Worm (Caenorhabditis elegans) whole organism, L2 larva: ENCODE measurements around the gene hdl-1.
A peak's percentile ranks its signal among the peaks of the same experiment; 100 is the strongest.

Experiments
- C34F6.9 ChIP-seq: fragments of 150-350 bp; optimal IDR thresholded peaks from 2 replicates; lab custom pipeline; 2014; ENCODE audit warnings: missing biosample characterization, missing genetic modification characterization
- F13H6.1 ChIP-seq: sonication (generic microtip); optimal IDR thresholded peaks from 2 replicates; lab custom pipeline; 2016; ENCODE audit warnings: missing genetic modification characterization, missing compliant biosample characterization
- R02D3.7 ChIP-seq: fragments of 150-350 bp; optimal IDR thresholded peaks from 2 replicates; lab custom pipeline; 2014; ENCODE audit warnings: missing biosample characterization, missing genetic modification characterization
- Y55F3AM.14 ChIP-seq: fragments of 200-800 bp; sonication (Bioruptor generic); optimal IDR thresholded peaks from 2 replicates; lab custom pipeline; 2018; ENCODE audit warnings: mild to moderate bottlenecking, missing genetic modification characterization, missing compliant biosample characterization
- ZK546.5 ChIP-seq: sonication (generic microtip); optimal IDR thresholded peaks from 2 replicates; lab custom pipeline; 2017; ENCODE audit warnings: missing biosample characterization, missing genetic modification characterization
- alr-1 ChIP-seq: fragments of 150-350 bp; optimal IDR thresholded peaks from 2 replicates; lab custom pipeline; 2014; ENCODE audit warnings: missing biosample characterization, missing genetic modification characterization
- aly-2 ChIP-seq: fragments of 150-350 bp; optimal IDR thresholded peaks from 2 replicates; lab custom pipeline; 2014; ENCODE audit warnings: missing biosample characterization, missing genetic modification characterization
- ama-1 ChIP-seq: fragments of 150-350 bp; optimal IDR thresholded peaks from 2 replicates; lab custom pipeline; 2018; ENCODE audit warnings: inconsistent platforms
- blmp-1 ChIP-seq: sonication (generic microtip); optimal IDR thresholded peaks from 2 replicates; lab custom pipeline; 2017; ENCODE audit warnings: missing genetic modification characterization, mild to moderate bottlenecking, missing compliant biosample characterization, antibody characterized with exemption, moderate library complexity; ENCODE audit not compliant: insufficient read depth
- ceh-16 ChIP-seq: fragments of 150-350 bp; optimal IDR thresholded peaks from 2 replicates; lab custom pipeline; 2014; ENCODE audit warnings: missing biosample characterization, missing genetic modification characterization
- ceh-82 ChIP-seq: fragments of 150-350 bp; optimal IDR thresholded peaks from 2 replicates; lab custom pipeline; 2014; ENCODE audit warnings: missing biosample characterization, missing genetic modification characterization
- crh-2 ChIP-seq: sonication (generic microtip); optimal IDR thresholded peaks from 2 replicates; lab custom pipeline; 2017; ENCODE audit warnings: missing biosample characterization, missing genetic modification characterization
- dmd-4 ChIP-seq: sonication (generic microtip); optimal IDR thresholded peaks from 2 replicates; lab custom pipeline; 2017; ENCODE audit warnings: missing biosample characterization, missing genetic modification characterization
- egl-27 ChIP-seq: sonication (generic microtip); optimal IDR thresholded peaks from 3 replicates; lab custom pipeline; 2017; ENCODE audit warnings: missing biosample characterization, missing genetic modification reagents, missing genetic modification characterization
- elt-1 ChIP-seq: fragments of 150-350 bp; optimal IDR thresholded peaks from 2 replicates; lab custom pipeline; 2014; ENCODE audit warnings: missing biosample characterization, missing genetic modification characterization
- elt-3 ChIP-seq: sonication (generic microtip); optimal IDR thresholded peaks from 2 replicates; lab custom pipeline; 2017; ENCODE audit warnings: missing biosample characterization, missing genetic modification characterization
- fos-1 ChIP-seq: fragments of 150-350 bp; optimal IDR thresholded peaks from 2 replicates; lab custom pipeline; 2014; ENCODE audit warnings: missing biosample characterization, missing genetic modification characterization
- gmeb-1 ChIP-seq: fragments of 150-350 bp; optimal IDR thresholded peaks from 2 replicates; lab custom pipeline; 2014; ENCODE audit warnings: missing biosample characterization, missing genetic modification characterization
- lin-11 ChIP-seq: fragments of 150-350 bp; sonication (generic microtip); optimal IDR thresholded peaks from 2 replicates; lab custom pipeline; 2014; ENCODE audit warnings: missing biosample characterization, missing genetic modification characterization, inconsistent platforms, mixed read lengths
- lin-13 ChIP-seq: fragments of 150-350 bp; optimal IDR thresholded peaks from 2 replicates; lab custom pipeline; 2014; ENCODE audit warnings: missing biosample characterization, missing genetic modification reagents, missing genetic modification characterization
- lin-39 ChIP-seq: fragments of 150-350 bp; optimal IDR thresholded peaks from 2 replicates; lab custom pipeline; 2014; ENCODE audit warnings: missing biosample characterization, missing genetic modification reagents, missing genetic modification characterization
- lsy-2 ChIP-seq, 2 experiments: fragments of 150-350 bp in 1 of 2; sonication (generic microtip) in 1 of 2; optimal IDR thresholded peaks; 2 replicates each; lab custom pipeline; 2014 to 2017; ENCODE audit warnings: missing biosample characterization in 2 of 2, missing genetic modification characterization in 2 of 2
- mab-5 ChIP-seq: fragments of 150-350 bp; optimal IDR thresholded peaks from 2 replicates; lab custom pipeline; 2014; ENCODE audit warnings: missing biosample characterization, missing genetic modification characterization
- mbf-1 ChIP-seq: sonication (generic microtip); optimal IDR thresholded peaks from 2 replicates; lab custom pipeline; 2017; ENCODE audit warnings: missing biosample characterization, missing genetic modification characterization
- mdl-1 ChIP-seq, 2 experiments: fragments of 150-350 bp in 1 of 2; sonication (generic microtip) in 1 of 2; optimal IDR thresholded peaks; 2 replicates each; lab custom pipeline; 2017; ENCODE audit warnings: missing biosample characterization in 2 of 2, missing genetic modification characterization in 2 of 2
- nhr-10 ChIP-seq: sonication (generic microtip); optimal IDR thresholded peaks from 2 replicates; lab custom pipeline; 2017; ENCODE audit warnings: missing biosample characterization, missing genetic modification characterization
- nhr-11 ChIP-seq: fragments of 150-350 bp; optimal IDR thresholded peaks from 2 replicates; lab custom pipeline; 2014; ENCODE audit warnings: missing biosample characterization, missing genetic modification characterization
- nhr-12 ChIP-seq: fragments of 150-350 bp; optimal IDR thresholded peaks from 2 replicates; lab custom pipeline; 2014; ENCODE audit warnings: missing biosample characterization, missing genetic modification characterization
- nhr-129 ChIP-seq: fragments of 150-350 bp; optimal IDR thresholded peaks from 2 replicates; lab custom pipeline; 2014; ENCODE audit warnings: missing biosample characterization, missing genetic modification characterization
- nhr-21 ChIP-seq: fragments of 150-350 bp; optimal IDR thresholded peaks from 2 replicates; lab custom pipeline; 2014; ENCODE audit warnings: missing biosample characterization, missing genetic modification characterization
- nhr-23 ChIP-seq: fragments of 150-350 bp; optimal IDR thresholded peaks from 2 replicates; lab custom pipeline; 2014; ENCODE audit warnings: missing biosample characterization, missing genetic modification reagents, missing genetic modification characterization
- nhr-237 ChIP-seq: fragments of 150-350 bp; optimal IDR thresholded peaks from 2 replicates; lab custom pipeline; 2014; ENCODE audit warnings: missing biosample characterization, missing genetic modification characterization
- nhr-25 ChIP-seq: fragments of 150-350 bp; sonication (generic microtip); optimal IDR thresholded peaks from 3 replicates; lab custom pipeline; 2014; ENCODE audit warnings: missing biosample characterization, missing genetic modification characterization
- nhr-6 ChIP-seq: fragments of 150-350 bp; optimal IDR thresholded peaks from 2 replicates; lab custom pipeline; 2014; ENCODE audit warnings: missing biosample characterization, missing genetic modification characterization
- nhr-77 ChIP-seq: fragments of 150-350 bp; optimal IDR thresholded peaks from 2 replicates; lab custom pipeline; 2014; ENCODE audit warnings: missing biosample characterization, missing genetic modification characterization
- peb-1 ChIP-seq: fragments of 150-350 bp; optimal IDR thresholded peaks from 2 replicates; lab custom pipeline; 2014; ENCODE audit warnings: missing biosample characterization, missing genetic modification characterization
- sem-4 ChIP-seq: fragments of 150-350 bp; optimal IDR thresholded peaks from 2 replicates; lab custom pipeline; 2014; ENCODE audit warnings: missing biosample characterization, missing genetic modification reagents, missing genetic modification characterization
- skn-1 ChIP-seq: sonication (generic microtip); optimal IDR thresholded peaks from 2 replicates; lab custom pipeline; 2017; ENCODE audit warnings: missing biosample characterization, missing genetic modification characterization
- sma-3 ChIP-seq: sonication (generic microtip); optimal IDR thresholded peaks from 2 replicates; lab custom pipeline; 2016; ENCODE audit warnings: missing genetic modification reagents, missing genetic modification characterization, missing compliant biosample characterization
- sma-9 ChIP-seq, 2 experiments: fragments of 150-350 bp in 1 of 2; sonication (generic microtip) in 1 of 2; optimal IDR thresholded peaks; 2 replicates each; lab custom pipeline; 2014 to 2016; ENCODE audit warnings: missing genetic modification characterization in 2 of 2, mild to moderate bottlenecking in 1 of 2, missing biosample characterization in 1 of 2, missing compliant biosample characterization in 1 of 2, missing genetic modification reagents in 1 of 2, moderate library complexity in 1 of 2
- snpc-4 ChIP-seq: fragments of 150-350 bp; optimal IDR thresholded peaks from 2 replicates; lab custom pipeline; 2014; ENCODE audit warnings: missing biosample characterization, missing genetic modification characterization
- unc-39 ChIP-seq: fragments of 150-350 bp; optimal IDR thresholded peaks from 2 replicates; lab custom pipeline; 2014; ENCODE audit warnings: missing biosample characterization, missing genetic modification characterization
- unc-55 ChIP-seq: fragments of 150-350 bp; sonication (generic microtip); optimal IDR thresholded peaks from 3 replicates; lab custom pipeline; 2014; ENCODE audit warnings: missing biosample characterization, missing genetic modification reagents, missing genetic modification characterization
- unc-62 ChIP-seq: fragments of 150-350 bp; optimal IDR thresholded peaks from 2 replicates; lab custom pipeline; 2014; ENCODE audit warnings: missing biosample characterization, missing genetic modification reagents, missing genetic modification characterization
- zag-1 ChIP-seq: fragments of 150-350 bp; optimal IDR thresholded peaks from 2 replicates; lab custom pipeline; 2014; ENCODE audit warnings: missing biosample characterization, missing genetic modification characterization
- ztf-1 ChIP-seq: fragments of 200-800 bp; sonication (Bioruptor generic); conservative IDR thresholded peaks from 2 replicates; pipeline ENCODE4 v1.3.6; 2022; ENCODE audit warnings: missing genetic modification characterization, missing compliant biosample characterization
- ztf-11 ChIP-seq: sonication (generic microtip); optimal IDR thresholded peaks from 2 replicates; lab custom pipeline; 2017; ENCODE audit warnings: missing biosample characterization, missing genetic modification characterization
- ztf-4 ChIP-seq: fragments of 150-350 bp; optimal IDR thresholded peaks from 2 replicates; lab custom pipeline; 2014; ENCODE audit warnings: missing biosample characterization, missing genetic modification characterization

Gene hdl-1

ce11 chrIV:11956387-11956786, 6.8 kb upstream of the hdl-1 start (continued):
- TF ChIP-seq gmeb-1 (tag; lab: Kevin White, UChicago): peak; percentile 83
- no peak for TF ChIP-seq mbf-1 (tag; lab: Kevin White, UChicago)
- peak; percentile 99 to 100 for TF ChIP-seq mdl-1 (tag; optimal IDR thresholded peaks at IDR 0.05; lab: Kevin White, UChicago)
- TF ChIP-seq crh-2: peak; percentile 94
- TF ChIP-seq lsy-2 (tag; optimal IDR thresholded peaks at IDR 0.05; lab: Kevin White, UChicago): peak in 1 of 2 experiments; percentile 82
- no peak for TF ChIP-seq R02D3.7 (tag; lab: Kevin White, UChicago)
- peak; percentile 59 for TF ChIP-seq nhr-77 (tag; lab: Kevin White, UChicago)
- TF ChIP-seq dmd-4 (tag; lab: Kevin White, UChicago): no peak
- TF ChIP-seq aly-2: no peak

- TF ChIP-seq lin-39 (tag; lab: Kevin White, UChicago): no peak
- TF ChIP-seq aly-2: no peak
- TF ChIP-seq mbf-1 (tag; lab: Kevin White, UChicago): no peak
- TF ChIP-seq nhr-11 (tag; lab: Kevin White, UChicago): no peak
- no peak for TF ChIP-seq C34F6.9
- TF ChIP-seq gmeb-1 (tag; lab: Kevin White, UChicago): peak; percentile 74
- peak; percentile 70 for TF ChIP-seq ztf-4 (tag; lab: Kevin White, UChicago)
- peak; percentile 18 for TF ChIP-seq Y55F3AM.14
- TF ChIP-seq snpc-4 (tag; lab: Kevin White, UChicago): no peak
- TF ChIP-seq nhr-6 (tag; lab: Kevin White, UChicago): peak; percentile 48
- peak in 1 of 2 experiments; percentile 71 for TF ChIP-seq lsy-2 (tag; optimal IDR thresholded peaks at IDR 0.05; lab: Kevin White, UChicago)
- TF ChIP-seq crh-2: peak; percentile 82
- TF ChIP-seq dmd-4 (tag; lab: Kevin White, UChicago): no peak
- TF ChIP-seq unc-55 (GFP tag; lab: Kevin White, UChicago): no peak
- peak; percentile 68 for TF ChIP-seq sma-3 (GFP tag; lab: Kevin White, UChicago)
- peak; percentile 2 to 70 for TF ChIP-seq mdl-1 (tag; optimal IDR thresholded peaks at IDR 0.05; lab: Kevin White, UChicago)
- TF ChIP-seq peb-1: no peak
- peak; percentile 94 for TF ChIP-seq sma-9 (GFP tag; optimal IDR thresholded peaks at IDR 0.05; lab: Kevin White, UChicago)
- no peak for TF ChIP-seq sma-9 (tag; optimal IDR thresholded peaks at IDR 0.05; lab: Kevin White, UChicago)
- no peak for TF ChIP-seq mab-5 (tag; lab: Kevin White, UChicago)
- no peak for TF ChIP-seq skn-1 (tag; lab: Kevin White, UChicago)
- TF ChIP-seq R02D3.7 (tag; lab: Kevin White, UChicago): no peak
- peak; percentile 54 for TF ChIP-seq F13H6.1
- TF ChIP-seq ceh-16 (tag; lab: Kevin White, UChicago): no peak
- TF ChIP-seq alr-1 (tag; lab: Kevin White, UChicago): no peak
- TF ChIP-seq ztf-1 (GFP tag; lab: Robert Waterston, UW): no peak
- TF ChIP-seq blmp-1 (tag; lab: Kevin White, UChicago): peak; percentile 53
- no peak for TF ChIP-seq elt-1 (tag; lab: Kevin White, UChicago)
- no peak for TF ChIP-seq lin-11
- no peak for TF ChIP-seq ceh-82 (tag; lab: Kevin White, UChicago)
- no peak for TF ChIP-seq egl-27 (tag; lab: Kevin White, UChicago)
- TF ChIP-seq nhr-25 (tag; lab: Kevin White, UChicago): no peak
- TF ChIP-seq nhr-129 (tag; lab: Kevin White, UChicago): peak; percentile 78
- no peak for TF ChIP-seq nhr-12 (tag; lab: Kevin White, UChicago)
- peak; percentile 63 for TF ChIP-seq ama-1 (lab: Kevin White, UChicago)
- no peak for TF ChIP-seq nhr-237 (tag; lab: Kevin White, UChicago)
- no peak for TF ChIP-seq ZK546.5
- TF ChIP-seq unc-39 (tag; lab: Kevin White, UChicago): no peak
- no peak for TF ChIP-seq nhr-23 (tag; lab: Kevin White, UChicago)
- no peak for TF ChIP-seq ztf-11 (tag; lab: Kevin White, UChicago)
- peak; percentile 69 for TF ChIP-seq nhr-21 (tag; lab: Kevin White, UChicago)
- no peak for TF ChIP-seq nhr-77 (tag; lab: Kevin White, UChicago)
- no peak for TF ChIP-seq zag-1 (tag; lab: Kevin White, UChicago)
- TF ChIP-seq nhr-10 (tag; lab: Kevin White, UChicago): no peak
- TF ChIP-seq sem-4 (tag; lab: Kevin White, UChicago): peak; percentile 37
- peak; percentile 77 for TF ChIP-seq lin-13 (GFP tag; lab: Kevin White, UChicago)
- no peak for TF ChIP-seq unc-62
- peak; percentile 76 for TF ChIP-seq fos-1
- no peak for TF ChIP-seq elt-3 (tag; lab: Kevin White, UChicago)
These were observed 6.0 kb upstream of the hdl-1 start for ce11 chrIV:11955592-11955991.
